2 worm cellular contexts compared by ENCODE assay signal in the genomic region with DNA sequence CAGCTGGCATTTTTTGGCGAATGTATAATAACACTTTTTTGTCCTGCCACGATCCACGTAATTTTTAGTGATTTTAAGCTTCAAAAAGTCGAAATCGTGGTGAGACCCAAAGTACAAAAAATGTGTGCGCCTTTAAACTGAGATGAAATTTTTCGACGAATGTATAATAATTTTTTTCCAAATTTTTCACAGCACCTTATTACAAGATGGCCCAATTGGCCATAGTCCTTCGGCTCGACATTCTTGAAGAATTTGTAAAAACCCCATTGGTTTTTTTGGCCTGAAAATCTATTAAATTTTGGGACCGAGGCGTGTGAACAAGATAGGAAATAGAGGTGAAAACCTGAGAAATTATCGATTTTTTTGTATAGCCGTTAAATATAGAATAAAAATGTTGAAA.
TF ChIP-seq lines count a peak whose summit lies in the region.

No protein-coding gene starts in this region.

TF ChIP-seq in whole organism, L1 larva, 84 proteins besides CTCF, POLR2A, EP300 and RAD21:
- no peak for TF ChIP-seq fkh-10 (GFP tag; optimal IDR thresholded peaks at IDR 0.05; lab: Kevin White, UChicago)
- peak; percentile 82 for TF ChIP-seq alr-1 (tag; optimal IDR thresholded peaks at IDR 0.05; lab: Kevin White, UChicago; ENCODE audit: borderline replicate concordance)

TF ChIP-seq in whole organism, L4 larva, 104 proteins besides CTCF, POLR2A, EP300 and RAD21:
- TF ChIP-seq aha-1 (tag; lab: Kevin White, UChicago) = peak; percentile 51
- TF ChIP-seq lim-7 (GFP tag; IDR thresholded peaks at IDR 0.05; lab: Robert Waterston, UW) = no peak
